Fruit fly (Drosophila melanogaster): ENCODE measurements around the gene Grik.

The Grik gene

DNA sequence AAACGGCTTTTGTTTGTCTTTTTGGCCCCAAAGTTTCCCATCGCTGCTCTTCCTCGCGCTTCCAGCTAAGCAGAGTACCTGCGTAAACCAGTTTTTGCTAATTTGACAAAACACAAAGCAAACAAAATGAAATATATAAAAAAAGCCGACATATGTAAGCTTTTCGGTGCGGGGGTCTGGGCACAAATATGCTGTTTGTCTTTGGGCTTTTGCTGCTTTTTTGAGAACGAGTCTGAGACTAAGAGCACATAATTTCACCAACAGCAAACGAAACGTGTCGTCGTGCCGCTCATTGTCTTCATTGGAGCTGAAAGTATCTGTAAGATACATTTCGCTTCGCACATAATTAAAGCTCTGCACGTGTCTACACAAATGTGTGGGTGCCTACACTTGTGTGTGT is 14.1 kb downstream of the Grik start:
- TF ChIP-seq tj (GFP tag; optimal IDR thresholded peaks at IDR 0.05) (peak; percentile 55), kay (GFP tag; ENCODE audit: borderline replicate concordance) (peak; percentile 17), CG5204 (GFP tag; optimal IDR thresholded peaks at IDR 0.05) (no peak)

- TF ChIP-seq toe (GFP tag; optimal IDR thresholded peaks at IDR 0.05) (no peak), CG7101 (tag; optimal IDR thresholded peaks at IDR 0.05) (no peak), cic (GFP tag; optimal IDR thresholded peaks at IDR 0.05) (no peak), CG5204 (GFP tag; optimal IDR thresholded peaks at IDR 0.05) (no peak), CG14711 (tag; optimal IDR thresholded peaks at IDR 0.05) (no peak), CG7045 (GFP tag; optimal IDR thresholded peaks at IDR 0.05) (no peak)
Observed at dm6 chr3R:20945463-20945862, 43.7 kb downstream of the Grik start, which contains the start of gene CG31191. CG31191 (minus strand) TSS chr3R:20945530.

DNA sequence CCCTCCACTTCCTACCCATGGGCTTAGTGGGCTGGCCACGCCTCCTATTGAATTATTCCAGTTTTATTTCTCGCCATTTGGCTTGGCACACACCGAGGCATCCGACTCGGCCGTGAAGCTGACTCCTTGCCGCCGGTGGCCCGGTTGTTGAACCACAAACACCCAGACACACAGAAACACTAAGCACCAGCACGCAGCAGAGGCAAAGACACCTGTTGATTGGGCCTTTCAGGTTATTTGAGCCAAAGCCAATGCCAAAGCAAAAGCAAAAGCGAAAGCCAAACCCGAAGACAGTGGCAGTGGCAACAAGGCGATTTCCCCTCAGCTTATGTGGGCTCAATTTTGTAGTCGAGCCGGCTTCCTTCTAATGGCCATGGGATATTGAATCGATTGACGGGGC is 45.0 kb downstream of the Grik start:
- TF ChIP-seq CG1620 (GFP tag; optimal IDR thresholded peaks at IDR 0.05), result no peak
- TF ChIP-seq toe (GFP tag; optimal IDR thresholded peaks at IDR 0.05), result no peak
- no peak for TF ChIP-seq bab1 (GFP tag; optimal IDR thresholded peaks at IDR 0.05)
- TF ChIP-seq tj (GFP tag; optimal IDR thresholded peaks at IDR 0.05), result no peak
- TF ChIP-seq Mnt (GFP tag; optimal IDR thresholded peaks at IDR 0.05), result no peak
- no peak for TF ChIP-seq CG14711 (tag; optimal IDR thresholded peaks at IDR 0.05)
- TF ChIP-seq pad (GFP tag; optimal IDR thresholded peaks at IDR 0.05), result no peak
- TF ChIP-seq CG33017 (tag; optimal IDR thresholded peaks at IDR 0.05), result no peak
- no peak for TF ChIP-seq CG11617 (GFP tag; optimal IDR thresholded peaks at IDR 0.05)
- no peak for TF ChIP-seq Clk (GFP tag; optimal IDR thresholded peaks at IDR 0.05)
- TF ChIP-seq kay (GFP tag; ENCODE audit: borderline replicate concordance), result no peak
- no peak for TF ChIP-seq Hr96 (GFP tag; optimal IDR thresholded peaks at IDR 0.05)
- TF ChIP-seq ovo (GFP tag; optimal IDR thresholded peaks at IDR 0.05), result no peak
- TF ChIP-seq Crg-1 (GFP tag; optimal IDR thresholded peaks at IDR 0.05), result no peak
- no peak for TF ChIP-seq CG12768 (GFP tag; optimal IDR thresholded peaks at IDR 0.05)
- TF ChIP-seq cnc (optimal IDR thresholded peaks at IDR 0.05), result no peak
- TF ChIP-seq CG5204 (GFP tag; optimal IDR thresholded peaks at IDR 0.05), result no peak
- TF ChIP-seq cic (GFP tag; optimal IDR thresholded peaks at IDR 0.05), result no peak

DNA sequence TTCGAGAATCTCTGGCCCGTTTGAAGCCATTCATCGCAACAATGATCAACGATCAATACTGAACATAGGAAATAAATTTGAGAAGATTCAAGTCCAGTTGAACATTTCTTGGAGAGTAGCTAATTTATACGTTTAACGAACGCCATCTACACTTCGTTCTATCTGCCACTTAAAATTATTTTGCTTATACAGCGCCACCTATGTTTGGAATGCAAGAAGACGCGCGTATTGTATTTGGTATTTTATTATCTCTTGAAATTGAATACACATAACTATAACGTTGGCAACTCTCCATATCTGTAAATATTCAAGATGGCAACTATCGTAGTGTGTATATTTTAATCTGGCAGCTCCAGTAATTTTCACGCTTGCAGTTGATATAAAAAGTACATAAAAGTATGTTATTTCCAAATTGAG is 46.2 kb downstream of the Grik start:
- peak; percentile 28 for TF ChIP-seq pad (GFP tag; optimal IDR thresholded peaks at IDR 0.05)
- TF ChIP-seq CG11617 (GFP tag; optimal IDR thresholded peaks at IDR 0.05), result no peak
- no peak for TF ChIP-seq CG33017 (tag; optimal IDR thresholded peaks at IDR 0.05)
- peak; percentile 43 for TF ChIP-seq CG1620 (GFP tag; optimal IDR thresholded peaks at IDR 0.05)
- TF ChIP-seq Crg-1 (GFP tag; optimal IDR thresholded peaks at IDR 0.05), result peak; percentile 56
- peak; percentile 34 for TF ChIP-seq CG14711 (tag; optimal IDR thresholded peaks at IDR 0.05)
- TF ChIP-seq Mnt (GFP tag; optimal IDR thresholded peaks at IDR 0.05), result no peak
- TF ChIP-seq CG7101 (tag; optimal IDR thresholded peaks at IDR 0.05), result peak; percentile 51
- TF ChIP-seq bab1 (GFP tag; optimal IDR thresholded peaks at IDR 0.05), result peak; percentile 4
- no peak for TF ChIP-seq CG12768 (GFP tag; optimal IDR thresholded peaks at IDR 0.05)
- no peak for TF ChIP-seq cnc (optimal IDR thresholded peaks at IDR 0.05)
- no peak for TF ChIP-seq CG7045 (GFP tag; optimal IDR thresholded peaks at IDR 0.05)
- peak; percentile 21 for TF ChIP-seq Hr96 (GFP tag; optimal IDR thresholded peaks at IDR 0.05)
- no peak for TF ChIP-seq kay (GFP tag; ENCODE audit: borderline replicate concordance)
- no peak for TF ChIP-seq cic (GFP tag; optimal IDR thresholded peaks at IDR 0.05)
- no peak for TF ChIP-seq ovo (GFP tag; optimal IDR thresholded peaks at IDR 0.05)
- no peak for TF ChIP-seq tj (GFP tag; optimal IDR thresholded peaks at IDR 0.05)
- peak; percentile 13 for TF ChIP-seq toe (GFP tag; optimal IDR thresholded peaks at IDR 0.05)
- TF ChIP-seq Clk (GFP tag; optimal IDR thresholded peaks at IDR 0.05), result no peak
- no peak for TF ChIP-seq CG5204 (GFP tag; optimal IDR thresholded peaks at IDR 0.05)

- TF ChIP-seq Crg-1 (GFP tag; optimal IDR thresholded peaks at IDR 0.05) (no peak), toe (GFP tag; optimal IDR thresholded peaks at IDR 0.05) (peak; percentile 33), CG11617 (GFP tag; optimal IDR thresholded peaks at IDR 0.05) (no peak), tj (GFP tag; optimal IDR thresholded peaks at IDR 0.05) (peak; percentile 2), CG1620 (GFP tag; optimal IDR thresholded peaks at IDR 0.05) (no peak), bab1 (GFP tag; optimal IDR thresholded peaks at IDR 0.05) (peak; percentile 29), Mnt (GFP tag; optimal IDR thresholded peaks at IDR 0.05) (no peak), CG12768 (GFP tag; optimal IDR thresholded peaks at IDR 0.05) (no peak), cic (GFP tag; optimal IDR thresholded peaks at IDR 0.05) (no peak), CG7101 (tag; optimal IDR thresholded peaks at IDR 0.05) (no peak)
Observed at dm6 chr3R:20948448-20949174, 46.9 kb downstream of the Grik start, which contains the start of gene Atpalpha. Atpalpha (plus strand) TSS chr3R:20948714.

DNA sequence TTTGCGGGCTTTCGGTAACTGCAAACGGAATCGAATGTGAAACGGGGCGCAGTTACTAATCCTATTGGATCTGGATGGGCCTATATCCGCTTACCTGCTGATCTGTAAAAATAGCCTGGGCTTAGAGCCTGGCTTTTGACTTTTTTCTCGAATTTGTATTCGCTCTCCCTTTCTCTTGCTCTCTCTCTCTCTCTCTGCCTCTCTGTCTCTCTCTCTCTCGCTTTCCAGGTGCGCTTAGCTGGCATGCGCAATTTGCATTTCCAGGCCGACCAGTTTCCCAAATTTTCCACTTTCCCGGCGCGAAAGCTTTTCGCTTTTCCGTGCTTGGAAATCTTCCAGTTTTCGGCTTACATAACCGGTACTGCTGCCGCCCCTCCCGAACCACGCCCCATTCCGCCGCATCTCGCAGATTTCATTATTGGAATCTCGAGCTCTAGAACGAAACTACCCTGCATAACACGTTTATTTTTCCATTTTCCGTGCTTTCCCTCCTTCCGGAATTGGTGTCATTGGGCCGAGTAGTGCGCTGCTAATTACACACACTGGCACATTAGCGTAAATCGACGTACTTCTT is 47.5 kb downstream of the Grik start:
- TF ChIP-seq ovo (GFP tag; optimal IDR thresholded peaks at IDR 0.05), result peak; percentile 1
- TF ChIP-seq kay (GFP tag; ENCODE audit: borderline replicate concordance), result no peak
